Fruit fly (Drosophila melanogaster) whole organism, embryonic: ENCODE results near the gene Glut3.

ENCODE experiments used
- Abd-B ChIP-seq: fragments of 200-800 bp; sonication (Bioruptor generic); optimal IDR thresholded peaks from 2 replicates; lab custom pipeline; 2018; ENCODE audit warnings: missing biosample characterization, mild to moderate bottlenecking, missing genetic modification characterization, moderate library complexity
- CG1024 ChIP-seq: fragments of 200-800 bp; sonication (Bioruptor generic); IDR thresholded peaks from 2 replicates; pipeline ENCODE4 v1.3.6; 2022; ENCODE audit warnings: missing biosample characterization, missing genetic modification characterization
- CG11456 ChIP-seq: fragments of 200-800 bp; sonication (Bioruptor generic); IDR thresholded peaks from 3 replicates; pipeline ENCODE4 v1.3.6; 2022; ENCODE audit warnings: missing biosample characterization, missing genetic modification characterization
- CG11695 ChIP-seq: fragments of 200-800 bp; sonication (Bioruptor generic); IDR thresholded peaks from 3 replicates; pipeline ENCODE4 v1.3.6; 2022; ENCODE audit warnings: missing biosample characterization, missing genetic modification characterization
- CG12744 ChIP-seq: fragments of 200-800 bp; sonication (Bioruptor generic); optimal IDR thresholded peaks from 2 replicates; lab custom pipeline; 2016; ENCODE audit warnings: missing biosample characterization, missing genetic modification characterization
- CG14860 ChIP-seq: fragments of 200-800 bp; sonication (Bioruptor generic); IDR thresholded peaks from 3 replicates; pipeline ENCODE4 v1.3.6; 2022; ENCODE audit warnings: missing biosample characterization, missing genetic modification characterization; ENCODE audit not compliant: partially characterized antibody
- CG15011 ChIP-seq: fragments of 200-800 bp; sonication (Bioruptor generic); optimal IDR thresholded peaks from 3 replicates; lab custom pipeline; 2018; ENCODE audit warnings: missing biosample characterization, mild to moderate bottlenecking, missing genetic modification characterization
- CG17361 ChIP-seq: fragments of 200-800 bp; sonication (Bioruptor generic); IDR thresholded peaks from 3 replicates; pipeline ENCODE4 v1.3.6; 2022; ENCODE audit warnings: missing biosample characterization, missing genetic modification characterization
- CG30403 ChIP-seq: fragments of 200-800 bp; sonication (Bioruptor generic); optimal IDR thresholded peaks from 3 replicates; lab custom pipeline; 2016; ENCODE audit warnings: missing biosample characterization, missing genetic modification characterization
- CG32532 ChIP-seq: fragments of 200-800 bp; sonication (Bioruptor generic); IDR thresholded peaks from 2 replicates; pipeline ENCODE4 v1.3.6; 2022; ENCODE audit warnings: missing biosample characterization, missing genetic modification characterization
- CG34376 ChIP-seq: fragments of 200-800 bp; sonication (Bioruptor generic); optimal IDR thresholded peaks from 2 replicates; lab custom pipeline; 2018; ENCODE audit warnings: missing biosample characterization, mild to moderate bottlenecking, missing genetic modification characterization
- CG4360 ChIP-seq: fragments of 200-800 bp; sonication (Bioruptor generic); IDR thresholded peaks from 2 replicates; pipeline ENCODE4 v1.3.6; 2022; ENCODE audit warnings: missing biosample characterization, missing genetic modification characterization
- CG43689 ChIP-seq: fragments of 200-800 bp; sonication (Bioruptor generic); IDR thresholded peaks from 2 replicates; pipeline ENCODE4 v1.3.6; 2022; ENCODE audit warnings: missing biosample characterization, missing genetic modification characterization
- CG6689 ChIP-seq: fragments of 200-800 bp; sonication (Bioruptor generic); IDR thresholded peaks from 2 replicates; pipeline ENCODE4 v1.3.6; 2022; ENCODE audit warnings: missing biosample characterization, missing genetic modification characterization
- CG6791 ChIP-seq: fragments of 200-800 bp; sonication (Bioruptor generic); IDR thresholded peaks from 3 replicates; pipeline ENCODE4 v1.3.6; 2022; ENCODE audit warnings: missing biosample characterization, missing genetic modification characterization; ENCODE audit not compliant: partially characterized antibody
- CG7357 ChIP-seq: fragments of 200-800 bp; sonication (Bioruptor generic); IDR thresholded peaks from 3 replicates; pipeline ENCODE4 v1.3.6; 2022; ENCODE audit warnings: missing biosample characterization, missing genetic modification characterization
- CG8765 ChIP-seq: fragments of 200-800 bp; sonication (Bioruptor generic); IDR thresholded peaks from 2 replicates; pipeline ENCODE4 v1.3.6; 2022; ENCODE audit warnings: missing biosample characterization, missing genetic modification characterization
- CHES-1-like ChIP-seq: fragments of 200-800 bp; sonication (Bioruptor generic); optimal IDR thresholded peaks from 2 replicates; lab custom pipeline; 2016; ENCODE audit warnings: missing biosample characterization, missing genetic modification characterization
- CTCF ChIP-seq: fragments of 200-800 bp; sonication (Bioruptor generic); optimal IDR thresholded peaks from 2 replicates; lab custom pipeline; 2017; ENCODE audit warnings: missing biosample characterization, mild to moderate bottlenecking, missing genetic modification characterization, moderate library complexity
- CkIIα-i1 ChIP-seq: fragments of 200-800 bp; sonication (Bioruptor generic); IDR thresholded peaks from 2 replicates; pipeline ENCODE4 v1.3.6; 2022; ENCODE audit warnings: missing biosample characterization, missing genetic modification characterization
- CoRest ChIP-seq: fragments of 200-800 bp; sonication (Bioruptor generic); optimal IDR thresholded peaks from 3 replicates; lab custom pipeline; 2018; ENCODE audit warnings: missing biosample characterization, mild to moderate bottlenecking, missing genetic modification characterization, moderate library complexity
- CrebB ChIP-seq: fragments of 200-800 bp; sonication (Bioruptor generic); optimal IDR thresholded peaks from 3 replicates; lab custom pipeline; 2018; ENCODE audit warnings: missing biosample characterization, mild to moderate bottlenecking, missing genetic modification characterization
- H2.0 ChIP-seq: fragments of 200-800 bp; sonication (Bioruptor generic); IDR thresholded peaks from 2 replicates; pipeline ENCODE4 v1.3.6; 2022; ENCODE audit warnings: missing biosample characterization, missing genetic modification characterization
- Hsf ChIP-seq: fragments of 200-800 bp; sonication (Bioruptor generic); optimal IDR thresholded peaks from 3 replicates; lab custom pipeline; 2016; ENCODE audit warnings: missing biosample characterization, missing genetic modification characterization
- Jarid2 ChIP-seq: fragments of 200-800 bp; sonication (Bioruptor generic); optimal IDR thresholded peaks from 3 replicates; lab custom pipeline; 2017; ENCODE audit warnings: mild to moderate bottlenecking, missing biosample characterization, missing genetic modification reagents, missing genetic modification characterization
- MTF-1 ChIP-seq: fragments of 200-800 bp; sonication (Bioruptor generic); optimal IDR thresholded peaks from 2 replicates; lab custom pipeline; 2018; ENCODE audit warnings: missing biosample characterization, mild to moderate bottlenecking, missing genetic modification characterization, borderline replicate concordance
- Nf-YA ChIP-seq: fragments of 200-800 bp; sonication (Bioruptor generic); IDR thresholded peaks from 2 replicates; pipeline ENCODE4 v1.3.6; 2022; ENCODE audit warnings: missing biosample characterization, missing genetic modification characterization
- Pdp1 ChIP-seq, 2 experiments: fragments of 200-800 bp; sonication (Bioruptor generic); optimal IDR thresholded peaks; 3 replicates each; lab custom pipeline; 2016; ENCODE audit warnings: missing biosample characterization in 2 of 2, missing genetic modification characterization in 2 of 2, mild to moderate bottlenecking in 1 of 2, moderate library complexity in 1 of 2
- Ravus ChIP-seq: fragments of 200-800 bp; sonication (Bioruptor generic); IDR thresholded peaks from 2 replicates; pipeline ENCODE4 v1.3.6; 2022; ENCODE audit warnings: missing biosample characterization, missing genetic modification characterization
- Sox100B ChIP-seq: fragments of 200-800 bp; sonication (Bioruptor generic); optimal IDR thresholded peaks from 3 replicates; lab custom pipeline; 2018; ENCODE audit warnings: missing biosample characterization, mild to moderate bottlenecking, missing genetic modification characterization
- abd-A ChIP-seq: fragments of 200-800 bp; sonication (Bioruptor generic); optimal IDR thresholded peaks from 3 replicates; lab custom pipeline; 2019; ENCODE audit warnings: missing biosample characterization, mild to moderate bottlenecking, missing genetic modification characterization, moderate library complexity
- ac ChIP-seq: fragments of 200-800 bp; sonication (Bioruptor generic); optimal IDR thresholded peaks from 3 replicates; lab custom pipeline; 2017; ENCODE audit warnings: missing biosample characterization, mild to moderate bottlenecking, missing genetic modification characterization
- ash1 ChIP-seq: fragments of 200-800 bp; sonication (Bioruptor generic); optimal IDR thresholded peaks from 2 replicates; lab custom pipeline; 2018; ENCODE audit warnings: missing biosample characterization, mild to moderate bottlenecking, missing genetic modification characterization
- az2 ChIP-seq: fragments of 200-800 bp; sonication (Bioruptor generic); optimal IDR thresholded peaks from 3 replicates; lab custom pipeline; 2016; ENCODE audit warnings: missing biosample characterization, missing genetic modification characterization
- bab2 ChIP-seq: fragments of 200-800 bp; sonication (Bioruptor generic); optimal IDR thresholded peaks from 2 replicates; lab custom pipeline; 2016; ENCODE audit warnings: missing biosample characterization, missing genetic modification characterization
- cad ChIP-seq: fragments of >200 bp; optimal IDR thresholded peaks from 2 replicates; lab custom pipeline; 2017; ENCODE audit warnings: missing biosample characterization, missing genetic modification characterization
- dmrt11E ChIP-seq: fragments of 200-800 bp; sonication (Bioruptor generic); optimal IDR thresholded peaks from 3 replicates; lab custom pipeline; 2018; ENCODE audit warnings: missing biosample characterization, mild to moderate bottlenecking, missing genetic modification characterization, moderate library complexity
- kni ChIP-seq: fragments of 200-800 bp; sonication (Bioruptor generic); optimal IDR thresholded peaks from 3 replicates; lab custom pipeline; 2017; ENCODE audit warnings: mild to moderate bottlenecking, missing biosample characterization, missing genetic modification reagents, missing genetic modification characterization
- knrl ChIP-seq: fragments of 200-800 bp; sonication (Bioruptor generic); IDR thresholded peaks from 3 replicates; pipeline ENCODE4 v1.3.6; 2022; ENCODE audit warnings: missing biosample characterization, missing genetic modification characterization; ENCODE audit not compliant: partially characterized antibody
- onecut ChIP-seq: fragments of 200-800 bp; sonication (Bioruptor generic); IDR thresholded peaks from 2 replicates; pipeline ENCODE4 v1.3.6; 2022; ENCODE audit warnings: missing biosample characterization, missing genetic modification characterization
- p53 ChIP-seq: fragments of 200-800 bp; sonication (Bioruptor generic); optimal IDR thresholded peaks from 2 replicates; lab custom pipeline; 2016; ENCODE audit warnings: missing biosample characterization, missing genetic modification characterization
- pros ChIP-seq: fragments of 200-800 bp; sonication (Bioruptor generic); optimal IDR thresholded peaks from 3 replicates; lab custom pipeline; 2019; ENCODE audit warnings: missing biosample characterization, mild to moderate bottlenecking, missing genetic modification characterization, moderate library complexity
- stwl ChIP-seq: fragments of 200-800 bp; sonication (Bioruptor generic); optimal IDR thresholded peaks from 3 replicates; lab custom pipeline; 2018; ENCODE audit warnings: missing biosample characterization, mild to moderate bottlenecking, missing genetic modification characterization, moderate library complexity
- tgo ChIP-seq: fragments of 200-800 bp; sonication (Bioruptor generic); IDR thresholded peaks from 3 replicates; pipeline ENCODE4 v1.3.6; 2022; ENCODE audit warnings: missing biosample characterization, missing genetic modification characterization
- tna ChIP-seq: fragments of 200-800 bp; sonication (Bioruptor generic); IDR thresholded peaks from 2 replicates; pipeline ENCODE4 v1.3.6; 2022; ENCODE audit warnings: missing biosample characterization, missing genetic modification characterization; ENCODE audit not compliant: partially characterized antibody
- z ChIP-seq: fragments of 200-800 bp; sonication (Bioruptor generic); IDR thresholded peaks from 3 replicates; pipeline ENCODE4 v1.3.6; 2022; ENCODE audit warnings: missing biosample characterization, missing genetic modification characterization

Gene Glut3

dm6 chr3R:16831924-16832323, 43.8 kb downstream of the Glut3 start:
- TF ChIP-seq cad (GFP tag; lab: Kevin White, UChicago) (peak; percentile 44), abd-A (tag; lab: Kevin White, UChicago) (peak; percentile 90), H2.0 (no peak), CG4360 (GFP tag; lab: Robert Waterston, UW) (0 out of 2 replicates have a peak, but pooled peaks have one; percentile 20), z (GFP tag; lab: Robert Waterston, UW) (peak; percentile 69; the same call in 2 of the 3 replicates), Abd-B (GFP tag; lab: Kevin White, UChicago) (peak; percentile 12), CG1024 (GFP tag; lab: Robert Waterston, UW) (no peak)

dm6 chr3R:16833022-16833421, 44.9 kb downstream of the Glut3 start:
- TF ChIP-seq kni (GFP tag; lab: Kevin White, UChicago) (peak; percentile 55), cad (GFP tag; lab: Kevin White, UChicago) (peak; percentile 92), Ravus (GFP tag; lab: Robert Waterston, UW) (no peak), onecut (GFP tag; lab: Robert Waterston, UW) (peak; percentile 59; the same call in 1 of the 2 replicates), abd-A (tag; lab: Kevin White, UChicago) (peak; percentile 96), CG11456 (GFP tag; lab: Robert Waterston, UW) (no peak), Pdp1 (GFP tag; optimal IDR thresholded peaks at IDR 0.05; lab: Kevin White, UChicago) (no peak), pros (peak; percentile 38), z (GFP tag; lab: Robert Waterston, UW) (peak; percentile 96), ash1 (GFP tag; lab: Kevin White, UChicago) (peak; percentile 52), CTCF (GFP tag; lab: Kevin White, UChicago) (peak; percentile 3)

- TF ChIP-seq Nf-YA (GFP tag; lab: Robert Waterston, UW) (no peak), p53 (GFP tag; lab: Kevin White, UChicago) (no peak), ac (GFP tag; lab: Kevin White, UChicago) (peak; percentile 50), CoRest (tag; lab: Kevin White, UChicago) (peak; percentile 34), CG6791 (GFP tag; lab: Robert Waterston, UW) (no peak), MTF-1 (peak; percentile 75), bab2 (peak; percentile 7), CG17361 (peak; percentile 46; the same call in 1 of the 3 replicates), CkIIα-i1 (GFP tag; lab: Robert Waterston, UW) (no peak), CG14860 (GFP tag; lab: Robert Waterston, UW) (no peak), dmrt11E (tag; lab: Kevin White, UChicago) (peak; percentile 59), stwl (tag; lab: Kevin White, UChicago) (no peak), CG11695 (GFP tag; lab: Robert Waterston, UW) (no peak), CG8765 (GFP tag; lab: Robert Waterston, UW) (no peak), CG12744 (GFP tag; lab: Kevin White, UChicago) (no peak), CG32532 (GFP tag; lab: Robert Waterston, UW) (no peak; the same call in 1 of the 2 replicates), CHES-1-like (GFP tag; lab: Kevin White, UChicago) (no peak), CG34376 (GFP tag; lab: Kevin White, UChicago) (no peak), tna (GFP tag; lab: Robert Waterston, UW) (no peak), knrl (GFP tag; lab: Robert Waterston, UW) (no peak), CG7357 (GFP tag; lab: Robert Waterston, UW) (0 out of 3 replicates have a peak, but pooled peaks have one; percentile 6), tgo (peak; percentile 28; the same call in 1 of the 3 replicates), CG43689 (no peak), Jarid2 (GFP tag; lab: Kevin White, UChicago) (peak; percentile 19), az2 (peak; percentile 49), CrebB (tag; lab: Kevin White, UChicago) (no peak), CG30403 (GFP tag; lab: Kevin White, UChicago) (peak; percentile 26), CG15011 (peak; percentile 32), Hsf (peak; percentile 54), Sox100B (GFP tag; lab: Kevin White, UChicago) (peak; percentile 31), CG6689 (GFP tag; lab: Robert Waterston, UW) (0 out of 2 replicates have a peak, but pooled peaks have one; percentile 24)
Measured at dm6 chr3R:16834294-16835003, 46.3 kb downstream of the Glut3 start.
